Worm (Caenorhabditis elegans) whole organism, late embryonic: ENCODE results near the gene F36H5.17.

Experiments used
- ceh-31 ChIP-seq: sonication (generic microtip); optimal IDR thresholded peaks from 2 replicates; lab custom pipeline; 2016; ENCODE audit warnings: missing genetic modification characterization, missing compliant biosample characterization
- che-1 ChIP-seq: sonication (generic microtip); optimal IDR thresholded peaks from 2 replicates; lab custom pipeline; 2016; ENCODE audit warnings: mild to moderate bottlenecking, missing genetic modification characterization, missing compliant biosample characterization
- unc-86 ChIP-seq: sonication (generic microtip); optimal IDR thresholded peaks from 2 replicates; lab custom pipeline; 2016; ENCODE audit warnings: missing genetic modification characterization, missing compliant biosample characterization

ce11 chrII:1757033-1757432 lies 1.1 kb upstream of the F36H5.17 start, which contains the start of gene F36H5.10:
- TF ChIP-seq ceh-31 (no peak), che-1 (tag; lab: Kevin White, UChicago) (no peak), unc-86 (tag; lab: Kevin White, UChicago) (no peak)
